Fruit fly (Drosophila melanogaster) whole organism: ENCODE measurements around the gene NimC4.

Experiments used
- CG8478 ChIP-seq: fragments of >200 bp; optimal IDR thresholded peaks from 2 replicates; lab custom pipeline; 2018; ENCODE audit warnings: inconsistent platforms
- psq ChIP-seq: fragments of >200 bp; optimal IDR thresholded peaks from 2 replicates; lab custom pipeline; 2017

dm6 chr2L:14038718-14039117, 8.7 kb upstream of the NimC4 start:
- TF ChIP-seq psq (no peak), CG8478 (lab: Kevin White, UChicago) (no peak)
